Worm (Caenorhabditis elegans) whole organism, young adult: ENCODE results near the gene snpc-1.1.

ENCODE experiments used
- B0019.2 ChIP-seq: fragments of 200-800 bp; sonication (Bioruptor generic); conservative IDR thresholded peaks from 2 replicates; pipeline ENCODE4 v1.3.6; 2022; ENCODE audit warnings: missing genetic modification reagents, missing genetic modification characterization, missing compliant biosample characterization
- ZK185.1 ChIP-seq: sonication (generic microtip); optimal IDR thresholded peaks from 2 replicates; lab custom pipeline; 2016; ENCODE audit warnings: mild to moderate bottlenecking, missing genetic modification characterization, missing compliant biosample characterization; ENCODE audit not compliant: poor library complexity, severe bottlenecking
- akir-1 ChIP-seq: fragments of 200-800 bp; sonication (Bioruptor generic); optimal IDR thresholded peaks from 2 replicates; lab custom pipeline; 2018; ENCODE audit warnings: mild to moderate bottlenecking, missing genetic modification characterization, moderate library complexity, missing compliant biosample characterization
- bed-1 ChIP-seq: fragments of 200-800 bp; sonication (Bioruptor generic); IDR thresholded peaks from 2 replicates; pipeline ENCODE4 v1.3.6; 2022; ENCODE audit warnings: missing genetic modification reagents, missing genetic modification characterization, missing compliant biosample characterization
- ceh-91 ChIP-seq: fragments of 200-800 bp; sonication (Bioruptor generic); IDR thresholded peaks from 2 replicates; pipeline ENCODE4 v1.3.6; 2022; ENCODE audit warnings: missing genetic modification reagents, missing genetic modification characterization, missing compliant biosample characterization
- fkh-3 ChIP-seq: sonication (generic microtip); optimal IDR thresholded peaks from 2 replicates; lab custom pipeline; 2016; ENCODE audit warnings: mild to moderate bottlenecking, missing genetic modification characterization, missing compliant biosample characterization
- madf-6 ChIP-seq: fragments of 200-800 bp; sonication (Bioruptor generic); IDR thresholded peaks from 2 replicates; pipeline ENCODE4 v1.3.6; 2022; ENCODE audit warnings: missing genetic modification reagents, missing genetic modification characterization, missing compliant biosample characterization
- nfya-2 ChIP-seq: fragments of 200-800 bp; sonication (Bioruptor generic); IDR thresholded peaks from 2 replicates; pipeline ENCODE4 v1.3.6; 2022; ENCODE audit warnings: missing genetic modification reagents, missing genetic modification characterization, missing compliant biosample characterization
- nhr-120 ChIP-seq: fragments of 200-800 bp; sonication (Bioruptor generic); IDR thresholded peaks from 2 replicates; pipeline ENCODE4 v1.3.6; 2022; ENCODE audit warnings: missing genetic modification characterization, missing compliant biosample characterization
- rpc-1 ChIP-seq, 2 experiments: fragments of 150-350 bp in 1 of 2; sonication (generic microtip) in 1 of 2; optimal IDR thresholded peaks; 2 replicates each; lab custom pipeline; 2014 to 2018; ENCODE audit warnings: missing biosample characterization in 1 of 2, missing genetic modification characterization in 1 of 2, missing genetic modification reagents in 1 of 2, missing genotype in 1 of 2
- ztf-18 ChIP-seq: sonication (generic microtip); optimal IDR thresholded peaks from 2 replicates; lab custom pipeline; 2016; ENCODE audit warnings: missing genotype, mild to moderate bottlenecking, missing genetic modification characterization, missing compliant biosample characterization

- TF ChIP-seq B0019.2 (GFP tag; lab: Robert Waterston, UW) = no peak
- no peak for TF ChIP-seq akir-1 (GFP tag; lab: Kevin White, UChicago)
- TF ChIP-seq rpc-1 (optimal IDR thresholded peaks at IDR 0.05; lab: Kevin White, UChicago) = no peak
- no peak for TF ChIP-seq rpc-1 (tag; optimal IDR thresholded peaks at IDR 0.05; lab: Kevin White, UChicago)
- TF ChIP-seq ztf-18 (tag; lab: Kevin White, UChicago) = no peak
- TF ChIP-seq madf-6 (GFP tag; lab: Robert Waterston, UW) = no peak
- TF ChIP-seq bed-1 = no peak
- TF ChIP-seq fkh-3 (tag; lab: Kevin White, UChicago) = no peak
- TF ChIP-seq nfya-2 (GFP tag; lab: Robert Waterston, UW) = no peak
- no peak for TF ChIP-seq ceh-91
- no peak for TF ChIP-seq ZK185.1 (tag; lab: Kevin White, UChicago)
- TF ChIP-seq nhr-120 = no peak
Observed at ce11 chrII:7792514-7792913, 11.4 kb upstream of the snpc-1.1 start.
